Worm (Caenorhabditis elegans) whole organism, midembryonic: Measurements from ENCODE around the gene C46C2.3.

ENCODE experiments used
- T22C8.4 ChIP-seq: fragments of 200-800 bp; sonication (Bioruptor generic); IDR thresholded peaks from 2 replicates; pipeline ENCODE4 v1.3.6; 2022; ENCODE audit warnings: missing genetic modification characterization, missing compliant biosample characterization
- cog-1 ChIP-seq: sonication (generic microtip); optimal IDR thresholded peaks from 2 replicates; lab custom pipeline; 2016; ENCODE audit warnings: missing genetic modification characterization, missing compliant biosample characterization
- med-1 ChIP-seq: sonication (generic microtip); optimal IDR thresholded peaks from 2 replicates; lab custom pipeline; 2017; ENCODE audit warnings: missing genetic modification characterization, mild to moderate bottlenecking, missing compliant biosample characterization, antibody characterized with exemption, missing genetic modification reagents; ENCODE audit not compliant: insufficient read depth
- ref-1 ChIP-seq: fragments of 200-800 bp; sonication (Bioruptor generic); conservative IDR thresholded peaks from 2 replicates; pipeline ENCODE4 v1.3.6; 2022; ENCODE audit warnings: missing genetic modification reagents, missing genetic modification characterization, missing compliant biosample characterization
- ztf-23 ChIP-seq: fragments of 200-800 bp; sonication (Bioruptor generic); IDR thresholded peaks from 2 replicates; pipeline ENCODE4 v1.3.6; 2022; ENCODE audit warnings: missing genetic modification reagents, missing genetic modification characterization, missing compliant biosample characterization
- ztf-29 ChIP-seq: fragments of 200-800 bp; sonication (Bioruptor generic); IDR thresholded peaks from 2 replicates; pipeline ENCODE4 v1.3.6; 2022; ENCODE audit warnings: missing genetic modification reagents, missing genetic modification characterization, missing compliant biosample characterization

DNA sequence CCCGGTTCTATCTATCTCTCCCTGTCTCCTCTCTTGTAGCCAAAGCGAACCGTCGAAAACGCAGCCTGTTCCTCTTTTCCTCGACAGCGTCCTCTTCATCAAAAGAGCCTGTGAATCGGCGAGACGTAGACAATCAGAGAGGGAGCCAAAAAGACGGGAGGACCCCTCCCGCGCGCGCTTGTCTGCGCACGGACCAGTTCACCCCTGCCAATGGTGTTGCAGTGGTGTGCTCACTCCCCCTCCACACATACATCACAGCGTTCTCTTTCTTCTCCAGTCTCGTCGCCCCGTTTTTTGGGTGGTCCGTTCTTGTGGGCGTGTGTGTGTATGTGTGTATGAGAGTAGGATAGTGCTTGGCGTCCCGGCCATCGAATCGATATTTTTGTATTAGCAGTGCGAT, 44.0 kb downstream of the C46C2.3 start:
- TF ChIP-seq ztf-29 (GFP tag; lab: Robert Waterston, UW) (no peak), ztf-23 (GFP tag; lab: Robert Waterston, UW) (no peak), med-1 (GFP tag; lab: Kevin White, UChicago) (no peak), cog-1 (tag; lab: Kevin White, UChicago) (no peak), ref-1 (GFP tag; lab: Robert Waterston, UW) (no peak), T22C8.4 (GFP tag; lab: Robert Waterston, UW) (no peak)
